Worm (Caenorhabditis elegans): ENCODE results near the gene K04C2.2.

ce11 chrIII:6850255-6850654 lies 39.3 kb upstream of the K04C2.2 start, which contains the start of gene srv-1:
- no peak for TF ChIP-seq him-1 (tag; optimal IDR thresholded peaks at IDR 0.05)
- no peak for TF ChIP-seq W03F9.2 (tag; optimal IDR thresholded peaks at IDR 0.05)
- no peak for TF ChIP-seq dao-5 (tag; optimal IDR thresholded peaks at IDR 0.05)
